Worm (Caenorhabditis elegans): ENCODE results near the gene spe-26.

spe-26 gene

ce11 chrIV:10345990-10346389, 45.7 kb downstream of the spe-26 start (continued):
- TF ChIP-seq ceh-20 (GFP tag; IDR thresholded peaks at IDR 0.05) (no peak), mdl-1 (tag; optimal IDR thresholded peaks at IDR 0.05) (peak in 1 of 2 experiments; percentile 2), lin-29 (GFP tag; IDR thresholded peaks at IDR 0.05) (no peak), ceh-82 (tag; optimal IDR thresholded peaks at IDR 0.05) (no peak), Y48G9A.11 (GFP tag; IDR thresholded peaks at IDR 0.05) (no peak), ceh-28 (tag; optimal IDR thresholded peaks at IDR 0.05) (no peak), T26A8.4 (GFP tag; IDR thresholded peaks at IDR 0.05) (no peak), daf-12 (tag; optimal IDR thresholded peaks at IDR 0.05) (no peak), vab-7 (GFP tag; IDR thresholded peaks at IDR 0.05) (no peak), madf-9 (GFP tag; conservative IDR thresholded peaks at IDR 0.05) (no peak), F10B5.3 (tag; optimal IDR thresholded peaks at IDR 0.05) (no peak), nhr-42 (GFP tag; IDR thresholded peaks at IDR 0.05) (no peak), unc-62 (GFP tag; optimal IDR thresholded peaks at IDR 0.05 in 1 of 2) (peak in 1 of 2 experiments; percentile 62), unc-62 (tag; optimal IDR thresholded peaks at IDR 0.05) (no peak), mes-2 (tag; optimal IDR thresholded peaks at IDR 0.05; ENCODE audit: poor library complexity, severe bottlenecking) (no peak), zfp-3 (GFP tag; conservative IDR thresholded peaks at IDR 0.05) (no peak), hlh-30 (tag; optimal IDR thresholded peaks at IDR 0.05; ENCODE audit: insufficient read depth) (no peak), mxl-3 (GFP tag; optimal IDR thresholded peaks at IDR 0.05) (no peak)

- TF ChIP-seq daf-19 (GFP tag; conservative IDR thresholded peaks at IDR 0.05), result no peak
- TF ChIP-seq pha-4 (GFP tag; IDR thresholded peaks at IDR 0.05), result no peak
- peak; percentile 56 for TF ChIP-seq pha-4 (tag; optimal IDR thresholded peaks at IDR 0.05)
- peak; percentile 25 for TF ChIP-seq aha-1 (tag)
Observed at ce11 chrIV:10345486-10345885, 46.2 kb downstream of the spe-26 start.

- 0 out of 2 replicates have a peak, but pooled peaks have one; percentile 61 for TF ChIP-seq ctbp-1 (GFP tag; IDR thresholded peaks at IDR 0.05)
- peak; percentile 15 for TF ChIP-seq ceh-28 (tag; optimal IDR thresholded peaks at IDR 0.05)
- no peak for TF ChIP-seq dmd-8 (GFP tag; IDR thresholded peaks at IDR 0.05)
- TF ChIP-seq daf-16 (GFP tag; optimal IDR thresholded peaks at IDR 0.05), result peak in 1 of 2 experiments; percentile 24
- no peak for TF ChIP-seq daf-16 (tag; optimal IDR thresholded peaks at IDR 0.05)
- TF ChIP-seq dpl-1 (GFP tag; optimal IDR thresholded peaks at IDR 0.05), result no peak
- no peak for TF ChIP-seq lir-3 (tag; optimal IDR thresholded peaks at IDR 0.05)
- peak; percentile 55 for TF ChIP-seq rbr-2 (tag; optimal IDR thresholded peaks at IDR 0.05)
- no peak for TF ChIP-seq gei-8 (GFP tag; optimal IDR thresholded peaks at IDR 0.05)
- no peak for TF ChIP-seq duxl-1 (tag; optimal IDR thresholded peaks at IDR 0.05; ENCODE audit: poor library complexity)
- no peak for TF ChIP-seq lin-38 (GFP tag; IDR thresholded peaks at IDR 0.05)
- peak; percentile 55 for TF ChIP-seq hmg-1.1 (GFP tag; IDR thresholded peaks at IDR 0.05)
- peak; percentile 13; the same call in 1 of the 2 replicates for TF ChIP-seq set-16 (GFP tag; IDR thresholded peaks at IDR 0.05)
- no peak for TF ChIP-seq aly-2 (tag; optimal IDR thresholded peaks at IDR 0.05)
- TF ChIP-seq zip-11 (GFP tag; IDR thresholded peaks at IDR 0.05), result no peak
- no peak for TF ChIP-seq fos-1 (tag; optimal IDR thresholded peaks at IDR 0.05)
- no peak for TF ChIP-seq pha-4 (GFP tag; IDR thresholded peaks at IDR 0.05)
- no peak for TF ChIP-seq pha-4 (tag; optimal IDR thresholded peaks at IDR 0.05)
- TF ChIP-seq F49E8.2 (tag; optimal IDR thresholded peaks at IDR 0.05; ENCODE audit: borderline replicate concordance), result no peak
- no peak for TF ChIP-seq dmd-9 (GFP tag; IDR thresholded peaks at IDR 0.05)
- TF ChIP-seq mep-1 (tag; optimal IDR thresholded peaks at IDR 0.05), result peak; percentile 47
- TF ChIP-seq tag-97 (GFP tag; IDR thresholded peaks at IDR 0.05), result no peak
- no peak for TF ChIP-seq jun-1 (tag; optimal IDR thresholded peaks at IDR 0.05)
- no peak for TF ChIP-seq R02D3.7 (tag; optimal IDR thresholded peaks at IDR 0.05)
- peak; percentile 15 for TF ChIP-seq hlh-11 (tag; optimal IDR thresholded peaks at IDR 0.05)
- no peak for TF ChIP-seq nhr-6 (tag; optimal IDR thresholded peaks at IDR 0.05)
- TF ChIP-seq aha-1 (tag), result peak; percentile 29
- TF ChIP-seq fkh-10 (GFP tag; optimal IDR thresholded peaks at IDR 0.05), result peak; percentile 39
- peak in 1 of 2 experiments; percentile 24 for TF ChIP-seq lsy-2 (tag; optimal IDR thresholded peaks at IDR 0.05)
- TF ChIP-seq lin-39 (tag; optimal IDR thresholded peaks at IDR 0.05), result no peak
- TF ChIP-seq egl-27 (tag; optimal IDR thresholded peaks at IDR 0.05), result no peak
Observed at ce11 chrIV:10344621-10345020, 47.1 kb downstream of the spe-26 start.

All from whole organism, L4 larva.